Fruit fly (Drosophila melanogaster) whole organism: ENCODE measurements around the gene CG3918.

Source experiments
- CG8478 ChIP-seq: fragments of >200 bp; optimal IDR thresholded peaks from 2 replicates; lab custom pipeline; 2018; ENCODE audit warnings: inconsistent platforms
- Dll ChIP-seq: fragments of >200 bp; optimal IDR thresholded peaks from 2 replicates; lab custom pipeline; 2017
- EcR ChIP-seq, 2 experiments: fragments of >200 bp; optimal IDR thresholded peaks; 2 replicates each; lab custom pipeline; 2017; ENCODE audit warnings: missing biosample characterization in 2 of 2, missing genetic modification characterization in 2 of 2, missing genetic modification reagents in 2 of 2
- pan ChIP-seq: fragments of >200 bp; optimal IDR thresholded peaks from 2 replicates; lab custom pipeline; 2017
- psq ChIP-seq: fragments of >200 bp; optimal IDR thresholded peaks from 2 replicates; lab custom pipeline; 2017
- usp ChIP-seq: fragments of >200 bp; optimal IDR thresholded peaks from 2 replicates; lab custom pipeline; 2017; ENCODE audit warnings: missing biosample characterization, missing genetic modification characterization, mixed read lengths

- no peak for TF ChIP-seq Dll (lab: Kevin White, UChicago)
- TF ChIP-seq psq (lab: Kevin White, UChicago) = no peak
- TF ChIP-seq pan (lab: Kevin White, UChicago) = no peak
- no peak for TF ChIP-seq CG8478
- no peak for TF ChIP-seq usp (GFP tag; lab: Kevin White, UChicago)
- TF ChIP-seq EcR (GFP tag; optimal IDR thresholded peaks at IDR 0.05; lab: Kevin White, UChicago) = no peak
Measured at dm6 chrX:6513193-6513592, 11.1 kb upstream of the CG3918 start.
